Worm (Caenorhabditis elegans): ENCODE results near the gene inso-1.

inso-1 gene

DNA sequence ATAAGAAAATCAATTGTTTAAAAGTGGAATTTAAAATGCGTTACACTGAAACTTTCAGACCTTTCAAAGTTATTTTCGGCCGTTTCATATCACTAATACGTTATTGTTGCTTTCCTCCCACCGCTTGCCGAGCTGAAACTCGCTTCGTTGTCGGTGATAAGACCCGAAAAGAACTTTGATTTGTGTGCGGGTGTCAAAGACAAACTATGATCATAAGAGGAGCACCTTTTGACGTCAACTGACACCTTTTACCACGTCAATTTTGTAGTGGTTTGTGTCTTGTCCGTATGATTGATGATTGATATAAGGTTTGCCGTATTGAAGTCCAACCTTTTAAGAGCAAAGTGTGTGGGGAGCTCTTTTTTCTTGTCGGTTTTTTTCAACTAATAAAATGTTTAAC is 37.1 kb downstream of the inso-1 start, which contains the start of gene ttr-37:
Gene ttr-37 (minus strand): TSS at position 167 of the 400 bp plus-strand sequence.
- TF ChIP-seq hlh-4 (tag; optimal IDR thresholded peaks at IDR 0.05) (no peak), zag-1 (tag; optimal IDR thresholded peaks at IDR 0.05) (no peak), lin-35 (GFP tag; optimal IDR thresholded peaks at IDR 0.05) (peak in 1 of 2 experiments; percentile 56), ces-1 (GFP tag; optimal IDR thresholded peaks at IDR 0.05) (no peak), egl-27 (tag; optimal IDR thresholded peaks at IDR 0.05) (no peak), nhr-84 (tag; optimal IDR thresholded peaks at IDR 0.05) (no peak), fkh-8 (tag; optimal IDR thresholded peaks at IDR 0.05) (no peak), efl-1 (optimal IDR thresholded peaks at IDR 0.05) (no peak), efl-1 (GFP tag; optimal IDR thresholded peaks at IDR 0.05 in 1 of 2) (no peak), nhr-20 (tag; optimal IDR thresholded peaks at IDR 0.05) (peak; percentile 25), elt-2 (tag; optimal IDR thresholded peaks at IDR 0.05) (peak; percentile 87), C04F5.9 (tag; optimal IDR thresholded peaks at IDR 0.05) (no peak), nhr-12 (tag; optimal IDR thresholded peaks at IDR 0.05) (no peak), lsy-2 (tag; optimal IDR thresholded peaks at IDR 0.05) (no peak), vab-15 (tag; optimal IDR thresholded peaks at IDR 0.05) (no peak), mep-1 (tag; optimal IDR thresholded peaks at IDR 0.05) (no peak), C34B4.2 (tag; optimal IDR thresholded peaks at IDR 0.05) (no peak), ama-1 (optimal IDR thresholded peaks at IDR 0.05) (no peak), nhr-71 (tag; optimal IDR thresholded peaks at IDR 0.05) (peak; percentile 31), nhr-90 (tag; optimal IDR thresholded peaks at IDR 0.05; ENCODE audit: poor library complexity) (peak; percentile 19)

DNA sequence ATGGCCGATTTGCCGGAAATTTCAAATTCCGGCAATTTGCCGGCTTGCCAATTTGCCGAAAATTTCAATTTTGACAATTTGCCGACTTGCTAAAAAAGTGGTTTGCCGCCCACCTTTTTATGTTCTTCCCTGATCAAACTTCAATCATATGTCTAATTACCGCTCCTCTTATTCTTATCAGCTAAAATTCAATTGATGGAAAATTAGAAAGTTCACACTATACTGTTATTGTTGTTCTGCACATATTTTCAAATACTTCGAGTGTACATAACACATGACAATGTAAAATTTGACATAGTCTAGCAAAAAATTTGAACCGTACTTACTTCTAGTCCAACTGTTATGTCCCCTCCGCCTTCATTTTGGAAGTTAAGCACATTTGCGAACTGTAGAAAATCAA is 37.9 kb downstream of the inso-1 start:
- no peak for TF ChIP-seq nhr-12 (tag; optimal IDR thresholded peaks at IDR 0.05)
- no peak for TF ChIP-seq efl-1 (optimal IDR thresholded peaks at IDR 0.05)
- TF ChIP-seq efl-1 (GFP tag; optimal IDR thresholded peaks at IDR 0.05 in 1 of 2), result no peak
- TF ChIP-seq nhr-71 (tag; optimal IDR thresholded peaks at IDR 0.05), result no peak
- peak; percentile 29 for TF ChIP-seq elt-2 (tag; optimal IDR thresholded peaks at IDR 0.05)
- TF ChIP-seq swsn-7 (tag; optimal IDR thresholded peaks at IDR 0.05), result no peak
- no peak for TF ChIP-seq ztf-4 (tag; optimal IDR thresholded peaks at IDR 0.05)

ce11 chrX:1338906-1339673 is 39.1 kb downstream of the inso-1 start:
- TF ChIP-seq snu-23 (GFP tag; optimal IDR thresholded peaks at IDR 0.05), result peak; percentile 67
- peak; percentile 27 for TF ChIP-seq lin-39 (tag; optimal IDR thresholded peaks at IDR 0.05)
- TF ChIP-seq nhr-76 (tag; optimal IDR thresholded peaks at IDR 0.05), result no peak
- TF ChIP-seq aly-2 (tag; optimal IDR thresholded peaks at IDR 0.05), result no peak
- TF ChIP-seq dsc-1 (tag; optimal IDR thresholded peaks at IDR 0.05), result peak; percentile 50
- TF ChIP-seq nhr-90 (tag; optimal IDR thresholded peaks at IDR 0.05; ENCODE audit: poor library complexity), result peak; percentile 51
- TF ChIP-seq nhr-85 (tag), result peak; percentile 54
- peak; percentile 61 for TF ChIP-seq skn-1 (tag; optimal IDR thresholded peaks at IDR 0.05)
- TF ChIP-seq nhr-71 (tag; optimal IDR thresholded peaks at IDR 0.05), result peak; percentile 13
- no peak for TF ChIP-seq lin-13 (GFP tag; optimal IDR thresholded peaks at IDR 0.05)
- peak in 1 of 3 experiments; percentile 12 for TF ChIP-seq ceh-82 (tag; optimal IDR thresholded peaks at IDR 0.05)
- TF ChIP-seq xbp-1 (tag; optimal IDR thresholded peaks at IDR 0.05), result no peak
- TF ChIP-seq tbx-2 (tag; optimal IDR thresholded peaks at IDR 0.05), result peak; percentile 4
- TF ChIP-seq nhr-47 (tag; optimal IDR thresholded peaks at IDR 0.05), result peak; percentile 62
- TF ChIP-seq snpc-4 (tag; optimal IDR thresholded peaks at IDR 0.05), result no peak
- peak in 1 of 2 experiments; percentile 27 for TF ChIP-seq lsy-2 (tag; optimal IDR thresholded peaks at IDR 0.05)
- peak; percentile 43 for TF ChIP-seq lin-14 (GFP tag; optimal IDR thresholded peaks at IDR 0.05)
- peak; percentile 19 for TF ChIP-seq C16A3.4 (tag; optimal IDR thresholded peaks at IDR 0.05)
- peak; percentile 20 for TF ChIP-seq mep-1 (tag; optimal IDR thresholded peaks at IDR 0.05)
- peak; percentile 19 for TF ChIP-seq nhr-20 (tag; optimal IDR thresholded peaks at IDR 0.05)
- no peak for TF ChIP-seq Y116A8C.19 (tag; optimal IDR thresholded peaks at IDR 0.05; ENCODE audit: borderline replicate concordance)

Measured in whole organism, L1 larva.